Fruit fly (Drosophila melanogaster) whole organism, embryonic: Measurements from ENCODE around the gene CAH3.

Source experiments
- Ada2b ChIP-seq: fragments of 200-800 bp; sonication (Bioruptor generic); IDR thresholded peaks from 2 replicates; pipeline ENCODE4 v1.3.6; 2022; ENCODE audit warnings: missing biosample characterization, missing genetic modification characterization
- Atf6 ChIP-seq: fragments of 200-800 bp; sonication (Bioruptor generic); IDR thresholded peaks from 2 replicates; pipeline ENCODE4 v1.3.6; 2022; ENCODE audit warnings: missing biosample characterization, missing genetic modification characterization
- B-H2 ChIP-seq: fragments of 200-800 bp; sonication (Bioruptor generic); optimal IDR thresholded peaks from 2 replicates; lab custom pipeline; 2018; ENCODE audit warnings: missing biosample characterization, mild to moderate bottlenecking, missing genetic modification characterization
- CG11093 ChIP-seq: fragments of 200-800 bp; sonication (Bioruptor generic); IDR thresholded peaks from 3 replicates; pipeline ENCODE4 v1.3.6; 2022; ENCODE audit warnings: missing biosample characterization, missing genetic modification characterization
- CG11398 ChIP-seq: fragments of 200-800 bp; sonication (Bioruptor generic); optimal IDR thresholded peaks from 2 replicates; lab custom pipeline; 2016; ENCODE audit warnings: missing biosample characterization, missing genetic modification characterization
- CG12071 ChIP-seq: fragments of 200-800 bp; sonication (Bioruptor generic); optimal IDR thresholded peaks from 3 replicates; lab custom pipeline; 2018; ENCODE audit warnings: missing biosample characterization, mild to moderate bottlenecking, missing genetic modification characterization
- CG12942 ChIP-seq: fragments of 200-800 bp; sonication (Bioruptor generic); optimal IDR thresholded peaks from 3 replicates; lab custom pipeline; 2016; ENCODE audit warnings: missing biosample characterization, missing genetic modification characterization
- CG13424 ChIP-seq: fragments of 200-800 bp; sonication (Bioruptor generic); optimal IDR thresholded peaks from 2 replicates; lab custom pipeline; 2019; ENCODE audit warnings: missing biosample characterization, mild to moderate bottlenecking, missing genetic modification characterization, moderate library complexity
- CG14050 ChIP-seq: fragments of 200-800 bp; sonication (Bioruptor generic); IDR thresholded peaks from 3 replicates; pipeline ENCODE4 v1.3.6; 2022; ENCODE audit warnings: missing biosample characterization, missing genetic modification characterization
- CG14667 ChIP-seq: fragments of 200-800 bp; sonication (Bioruptor generic); IDR thresholded peaks from 2 replicates; pipeline ENCODE4 v1.3.6; 2022; ENCODE audit warnings: missing biosample characterization, missing genetic modification characterization
- CG15601 ChIP-seq: fragments of 200-800 bp; sonication (Bioruptor generic); optimal IDR thresholded peaks from 3 replicates; lab custom pipeline; 2019; ENCODE audit warnings: missing biosample characterization, mild to moderate bottlenecking, missing genetic modification characterization, moderate library complexity
- CG15696 ChIP-seq: fragments of 200-800 bp; sonication (Bioruptor generic); optimal IDR thresholded peaks from 2 replicates; lab custom pipeline; 2019; ENCODE audit warnings: missing biosample characterization, mild to moderate bottlenecking, missing genetic modification characterization, moderate library complexity
- CG18476 ChIP-seq: fragments of 200-800 bp; sonication (Bioruptor generic); optimal IDR thresholded peaks from 2 replicates; lab custom pipeline; 2016; ENCODE audit warnings: missing biosample characterization, mild to moderate bottlenecking, missing genetic modification characterization
- CG2712 ChIP-seq: fragments of 200-800 bp; optimal IDR thresholded peaks from 3 replicates; lab custom pipeline; 2019; ENCODE audit warnings: missing biosample characterization, mild to moderate bottlenecking, missing genetic modification characterization, moderate library complexity
- CG30020 ChIP-seq: fragments of 200-800 bp; optimal IDR thresholded peaks from 2 replicates; lab custom pipeline; 2019; ENCODE audit warnings: missing biosample characterization, mild to moderate bottlenecking, missing genetic modification characterization, moderate library complexity
- CG4328 ChIP-seq: fragments of 200-800 bp; sonication (Bioruptor generic); optimal IDR thresholded peaks from 3 replicates; lab custom pipeline; 2017; ENCODE audit warnings: missing biosample characterization, missing genetic modification reagents, missing genetic modification characterization
- CG6683 ChIP-seq: fragments of 200-800 bp; sonication (Bioruptor generic); optimal IDR thresholded peaks from 2 replicates; lab custom pipeline; 2017; ENCODE audit warnings: missing biosample characterization, mild to moderate bottlenecking, missing genetic modification characterization, missing genetic modification reagents
- CG8765 ChIP-seq: fragments of 200-800 bp; sonication (Bioruptor generic); IDR thresholded peaks from 2 replicates; pipeline ENCODE4 v1.3.6; 2022; ENCODE audit warnings: missing biosample characterization, missing genetic modification characterization
- CHES-1-like ChIP-seq: fragments of 200-800 bp; sonication (Bioruptor generic); optimal IDR thresholded peaks from 2 replicates; lab custom pipeline; 2016; ENCODE audit warnings: missing biosample characterization, missing genetic modification characterization
- CTCF ChIP-seq: fragments of 200-800 bp; sonication (Bioruptor generic); optimal IDR thresholded peaks from 2 replicates; lab custom pipeline; 2017; ENCODE audit warnings: missing biosample characterization, mild to moderate bottlenecking, missing genetic modification characterization, moderate library complexity
- CrebB ChIP-seq: fragments of 200-800 bp; sonication (Bioruptor generic); optimal IDR thresholded peaks from 3 replicates; lab custom pipeline; 2018; ENCODE audit warnings: missing biosample characterization, mild to moderate bottlenecking, missing genetic modification characterization
- E2f2 ChIP-seq: fragments of 200-800 bp; sonication (Bioruptor generic); IDR thresholded peaks from 2 replicates; pipeline ENCODE4 v1.3.6; 2022; ENCODE audit warnings: missing biosample characterization, missing genetic modification characterization
- MESR4 ChIP-seq: fragments of 200-800 bp; sonication (Bioruptor generic); optimal IDR thresholded peaks from 2 replicates; lab custom pipeline; 2018; ENCODE audit warnings: missing biosample characterization, mild to moderate bottlenecking, missing genetic modification characterization, moderate library complexity
- NC2β ChIP-seq: fragments of 200-800 bp; sonication (Bioruptor generic); optimal IDR thresholded peaks from 2 replicates; lab custom pipeline; 2016; ENCODE audit warnings: missing biosample characterization, missing genetic modification characterization
- Nf-YA ChIP-seq: fragments of 200-800 bp; sonication (Bioruptor generic); IDR thresholded peaks from 2 replicates; pipeline ENCODE4 v1.3.6; 2022; ENCODE audit warnings: missing biosample characterization, missing genetic modification characterization
- PHDP ChIP-seq: fragments of 200-800 bp; sonication (Bioruptor generic); optimal IDR thresholded peaks from 3 replicates; lab custom pipeline; 2018; ENCODE audit warnings: missing biosample characterization, mild to moderate bottlenecking, missing genetic modification characterization, moderate library complexity
- Ssrp ChIP-seq: fragments of 200-800 bp; sonication (Bioruptor generic); optimal IDR thresholded peaks from 2 replicates; lab custom pipeline; 2018; ENCODE audit warnings: missing biosample characterization, mild to moderate bottlenecking, missing genetic modification characterization, moderate library complexity
- Xrp1 ChIP-seq: fragments of 200-800 bp; sonication (Bioruptor generic); IDR thresholded peaks from 2 replicates; pipeline ENCODE4 v1.3.6; 2022; ENCODE audit warnings: missing biosample characterization, missing genetic modification characterization
- ab ChIP-seq: fragments of 200-800 bp; sonication (Bioruptor generic); optimal IDR thresholded peaks from 2 replicates; lab custom pipeline; 2016; ENCODE audit warnings: missing biosample characterization, missing genetic modification characterization
- ato ChIP-seq: fragments of 200-800 bp; sonication (Bioruptor generic); IDR thresholded peaks from 2 replicates; pipeline ENCODE4 v1.3.6; 2022; ENCODE audit warnings: missing biosample characterization, missing genetic modification characterization; ENCODE audit not compliant: partially characterized antibody
- crc ChIP-seq: fragments of 200-800 bp; sonication (Bioruptor generic); optimal IDR thresholded peaks from 2 replicates; lab custom pipeline; 2016; ENCODE audit warnings: missing biosample characterization, missing genetic modification characterization
- crp ChIP-seq, 2 experiments: fragments of 200-800 bp; sonication (Bioruptor generic); optimal IDR thresholded peaks; 2 replicates in 1 of 2; 3 replicates in 1 of 2; lab custom pipeline; 2017; ENCODE audit warnings: missing biosample characterization in 2 of 2, missing genetic modification characterization in 2 of 2, mild to moderate bottlenecking in 1 of 2, moderate library complexity in 1 of 2
- dm ChIP-seq: fragments of 200-800 bp; sonication (Bioruptor generic); optimal IDR thresholded peaks from 3 replicates; lab custom pipeline; 2016; ENCODE audit warnings: missing biosample characterization, missing genetic modification characterization
- dpn ChIP-seq, 2 experiments: fragments of 200-800 bp; sonication (Bioruptor generic); optimal IDR thresholded peaks; 3 replicates each; lab custom pipeline; 2016; ENCODE audit warnings: missing biosample characterization in 2 of 2, missing genetic modification characterization in 2 of 2
- ems ChIP-seq: fragments of 200-800 bp; sonication (Bioruptor generic); optimal IDR thresholded peaks from 3 replicates; lab custom pipeline; 2016; ENCODE audit warnings: missing biosample characterization, missing genetic modification characterization
- ewg ChIP-seq: fragments of 200-800 bp; sonication (Bioruptor generic); optimal IDR thresholded peaks from 3 replicates; lab custom pipeline; 2017; ENCODE audit warnings: mild to moderate bottlenecking, missing biosample characterization, missing genetic modification reagents, missing genetic modification characterization
- eyg ChIP-seq: fragments of 200-800 bp; sonication (Bioruptor generic); optimal IDR thresholded peaks from 3 replicates; lab custom pipeline; 2016; ENCODE audit warnings: missing biosample characterization, missing genetic modification characterization
- grau ChIP-seq: fragments of 200-800 bp; optimal IDR thresholded peaks from 3 replicates; lab custom pipeline; 2019; ENCODE audit warnings: missing biosample characterization, mild to moderate bottlenecking, missing genetic modification characterization, moderate library complexity
- hb ChIP-seq: fragments of 200-800 bp; sonication (Bioruptor generic); IDR thresholded peaks from 3 replicates; pipeline ENCODE4 v1.3.6; 2022; ENCODE audit warnings: missing biosample characterization, missing genetic modification characterization; ENCODE audit not compliant: partially characterized antibody
- ind ChIP-seq: fragments of 200-800 bp; sonication (Bioruptor generic); optimal IDR thresholded peaks from 3 replicates; lab custom pipeline; 2016; ENCODE audit warnings: missing biosample characterization, missing genetic modification characterization
- pita ChIP-seq: fragments of 200-800 bp; sonication (Bioruptor generic); optimal IDR thresholded peaks from 2 replicates; lab custom pipeline; 2017; ENCODE audit warnings: missing biosample characterization, mild to moderate bottlenecking, missing genetic modification characterization
- pzg ChIP-seq: fragments of 200-800 bp; sonication (Bioruptor generic); optimal IDR thresholded peaks from 3 replicates; lab custom pipeline; 2018; ENCODE audit warnings: missing biosample characterization, mild to moderate bottlenecking, missing genetic modification characterization, moderate library complexity
- salm ChIP-seq: fragments of 200-800 bp; sonication (Bioruptor generic); optimal IDR thresholded peaks from 2 replicates; lab custom pipeline; 2018; ENCODE audit warnings: missing biosample characterization, mild to moderate bottlenecking, missing genetic modification characterization
- sens-2 ChIP-seq: fragments of 200-800 bp; sonication (Bioruptor generic); IDR thresholded peaks from 2 replicates; pipeline ENCODE4 v1.3.6; 2022; ENCODE audit warnings: missing biosample characterization, missing genetic modification characterization
- sim ChIP-seq: fragments of 200-800 bp; sonication (Bioruptor generic); IDR thresholded peaks from 2 replicates; pipeline ENCODE4 v1.3.6; 2022; ENCODE audit warnings: missing biosample characterization, missing genetic modification characterization
- stc ChIP-seq: fragments of 200-800 bp; sonication (Bioruptor generic); IDR thresholded peaks from 2 replicates; pipeline ENCODE4 v1.3.6; 2022; ENCODE audit warnings: missing biosample characterization, missing genetic modification characterization
- stwl ChIP-seq: fragments of 200-800 bp; sonication (Bioruptor generic); optimal IDR thresholded peaks from 3 replicates; lab custom pipeline; 2018; ENCODE audit warnings: missing biosample characterization, mild to moderate bottlenecking, missing genetic modification characterization, moderate library complexity
- sug ChIP-seq: fragments of 200-800 bp; optimal IDR thresholded peaks from 2 replicates; lab custom pipeline; 2019; ENCODE audit warnings: missing biosample characterization, mild to moderate bottlenecking, missing genetic modification characterization, moderate library complexity
- trem ChIP-seq: fragments of 200-800 bp; optimal IDR thresholded peaks from 3 replicates; lab custom pipeline; 2019; ENCODE audit warnings: missing biosample characterization, mild to moderate bottlenecking, missing genetic modification characterization, moderate library complexity
- zen2 ChIP-seq: fragments of 200-800 bp; sonication (Bioruptor generic); IDR thresholded peaks from 3 replicates; pipeline ENCODE4 v1.3.6; 2022; ENCODE audit warnings: missing biosample characterization, missing genetic modification characterization; ENCODE audit not compliant: partially characterized antibody
- zf30C ChIP-seq: fragments of 200-800 bp; sonication (Bioruptor generic); optimal IDR thresholded peaks from 3 replicates; lab custom pipeline; 2018; ENCODE audit warnings: missing biosample characterization, mild to moderate bottlenecking, missing genetic modification characterization

The CAH3 gene

dm6 chrX:8720213-8720612, 39.2 kb downstream of the CAH3 start, which contains the start of gene CG1789 (continued):
- no peak for TF ChIP-seq Ada2b (GFP tag; lab: Robert Waterston, UW)
- TF ChIP-seq CG12071: no peak
- peak; percentile 6 for TF ChIP-seq CHES-1-like (GFP tag; lab: Kevin White, UChicago)
- TF ChIP-seq Nf-YA (GFP tag; lab: Robert Waterston, UW): no peak
- TF ChIP-seq Atf6 (GFP tag; lab: Robert Waterston, UW): no peak
- peak; percentile 20 for TF ChIP-seq NC2β (GFP tag; lab: Kevin White, UChicago)
- TF ChIP-seq stc: no peak
- peak; percentile 92 for TF ChIP-seq dm (GFP tag; lab: Kevin White, UChicago)
- peak; percentile 15 for TF ChIP-seq crc (GFP tag; lab: Kevin White, UChicago)
- peak; percentile 80 for TF ChIP-seq hb
- TF ChIP-seq sug (tag; lab: Kevin White, UChicago): peak; percentile 58
- TF ChIP-seq sens-2 (GFP tag; lab: Robert Waterston, UW): no peak
- peak; percentile 3 for TF ChIP-seq CG15696 (tag; lab: Kevin White, UChicago)
- peak; percentile 9 for TF ChIP-seq ind (GFP tag; lab: Kevin White, UChicago)
- peak; percentile 79 for TF ChIP-seq ato
- TF ChIP-seq Xrp1 (GFP tag; lab: Robert Waterston, UW): peak; percentile 30; the same call in 1 of the 2 replicates
- no peak for TF ChIP-seq ems (GFP tag; lab: Kevin White, UChicago)
- TF ChIP-seq CG8765: no peak
- no peak for TF ChIP-seq CrebB (tag; lab: Kevin White, UChicago)
- TF ChIP-seq ewg (GFP tag; lab: Kevin White, UChicago): no peak
- TF ChIP-seq CG15601 (tag; lab: Kevin White, UChicago): no peak
- no peak for TF ChIP-seq zf30C (GFP tag; lab: Kevin White, UChicago)
- TF ChIP-seq CG13424 (tag; lab: Kevin White, UChicago): peak; percentile 29
- TF ChIP-seq CG14050: no peak
- no peak for TF ChIP-seq CG4328 (GFP tag; lab: Kevin White, UChicago)
- no peak for TF ChIP-seq CG6683 (GFP tag; lab: Kevin White, UChicago)
- TF ChIP-seq PHDP (tag; lab: Kevin White, UChicago): peak; percentile 3

- TF ChIP-seq zen2 (GFP tag; lab: Robert Waterston, UW): no peak
- TF ChIP-seq CG6683 (GFP tag; lab: Kevin White, UChicago): no peak
- TF ChIP-seq eyg (GFP tag; lab: Kevin White, UChicago): no peak
- TF ChIP-seq CHES-1-like (GFP tag; lab: Kevin White, UChicago): no peak
- TF ChIP-seq E2f2 (GFP tag; lab: Robert Waterston, UW): peak; percentile 58
- TF ChIP-seq CG14667 (GFP tag; lab: Robert Waterston, UW): no peak
- TF ChIP-seq CG12942 (GFP tag; lab: Kevin White, UChicago): no peak
- TF ChIP-seq dpn (GFP tag; optimal IDR thresholded peaks at IDR 0.05; lab: Kevin White, UChicago): no peak
- no peak for TF ChIP-seq sim (GFP tag; lab: Robert Waterston, UW)
- TF ChIP-seq salm: no peak
- TF ChIP-seq trem (tag; lab: Kevin White, UChicago): peak; percentile 13
- no peak for TF ChIP-seq CG11398
- TF ChIP-seq B-H2 (GFP tag; lab: Kevin White, UChicago): no peak
- TF ChIP-seq CG30020 (tag; lab: Kevin White, UChicago): no peak
- TF ChIP-seq grau: no peak
- peak; percentile 9 for TF ChIP-seq CG2712 (tag; lab: Kevin White, UChicago)
- no peak for TF ChIP-seq ato
- TF ChIP-seq CG12071: no peak
- TF ChIP-seq MESR4 (GFP tag; lab: Kevin White, UChicago): no peak
- TF ChIP-seq pzg (GFP tag; lab: Kevin White, UChicago): peak; percentile 10
- no peak for TF ChIP-seq ab (GFP tag; lab: Kevin White, UChicago)
- TF ChIP-seq stwl (tag; lab: Kevin White, UChicago): peak; percentile 57
- peak; percentile 65 for TF ChIP-seq CTCF (GFP tag; lab: Kevin White, UChicago)
- TF ChIP-seq Ssrp (tag; lab: Kevin White, UChicago): no peak
- TF ChIP-seq CG18476 (GFP tag; lab: Kevin White, UChicago): no peak
- TF ChIP-seq CG11093 (GFP tag; lab: Robert Waterston, UW): no peak
- no peak for TF ChIP-seq crp (GFP tag; optimal IDR thresholded peaks at IDR 0.05; lab: Kevin White, UChicago)
- peak; percentile 77 for TF ChIP-seq pita (GFP tag; lab: Kevin White, UChicago)
Observed at dm6 chrX:8721501-8721900, 40.4 kb downstream of the CAH3 start.
